Worm (Caenorhabditis elegans): Measurements from ENCODE around the gene T27F7.12.

The T27F7.12 gene

DNA sequence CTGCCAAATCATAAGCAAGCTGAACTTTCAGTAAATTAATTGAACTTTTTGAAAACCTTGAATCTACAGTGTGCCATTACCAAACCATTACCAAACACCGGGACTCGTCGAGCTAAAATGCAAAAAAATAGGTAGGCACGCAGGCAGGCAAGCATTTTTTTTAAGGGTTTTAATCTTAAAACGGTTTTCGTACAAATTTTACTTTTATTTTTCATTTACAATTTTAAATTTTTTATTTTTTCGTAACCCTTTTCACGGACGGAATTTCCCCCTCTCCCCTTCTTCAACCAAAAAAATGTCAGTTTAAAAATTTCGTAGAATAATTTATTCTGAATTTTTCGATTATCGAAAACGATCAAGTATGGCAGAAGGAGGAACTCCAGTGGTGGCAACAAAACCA is 24.5 kb downstream of the T27F7.12 start, which contains the start of gene F59A6.2:
Gene F59A6.2 (plus strand): TSS at position 301 of the 400 bp plus-strand sequence.
- TF ChIP-seq aha-1 (tag) (peak; percentile 53), gei-8 (GFP tag; optimal IDR thresholded peaks at IDR 0.05) (no peak)

DNA sequence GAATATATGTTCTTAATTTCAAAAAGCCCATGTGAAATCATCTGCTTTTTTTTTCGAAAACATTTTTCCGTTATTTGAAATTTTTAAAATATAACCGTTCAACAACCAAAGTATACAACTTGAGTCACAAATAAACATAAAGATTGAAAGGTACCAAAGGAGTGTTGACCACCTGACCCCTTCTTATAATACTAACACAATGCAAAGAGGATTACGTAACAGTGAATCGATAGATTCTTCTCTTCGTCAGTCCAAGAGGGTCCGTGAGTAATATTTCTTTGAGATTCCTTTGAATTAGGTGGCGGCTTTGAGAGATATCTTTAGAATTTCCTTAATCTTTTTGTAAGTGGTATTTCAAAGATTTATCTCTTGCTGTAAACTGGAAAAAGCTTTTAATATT is 26.2 kb downstream of the T27F7.12 start:
- TF ChIP-seq R02D3.7 (tag; optimal IDR thresholded peaks at IDR 0.05) (no peak), mes-2 (tag; optimal IDR thresholded peaks at IDR 0.05; ENCODE audit: poor library complexity, severe bottlenecking) (no peak), skn-1 (tag; optimal IDR thresholded peaks at IDR 0.05) (no peak), cey-2 (tag; optimal IDR thresholded peaks at IDR 0.05; ENCODE audit: borderline replicate concordance, insufficient read depth) (no peak), aha-1 (tag) (peak; percentile 7)

DNA sequence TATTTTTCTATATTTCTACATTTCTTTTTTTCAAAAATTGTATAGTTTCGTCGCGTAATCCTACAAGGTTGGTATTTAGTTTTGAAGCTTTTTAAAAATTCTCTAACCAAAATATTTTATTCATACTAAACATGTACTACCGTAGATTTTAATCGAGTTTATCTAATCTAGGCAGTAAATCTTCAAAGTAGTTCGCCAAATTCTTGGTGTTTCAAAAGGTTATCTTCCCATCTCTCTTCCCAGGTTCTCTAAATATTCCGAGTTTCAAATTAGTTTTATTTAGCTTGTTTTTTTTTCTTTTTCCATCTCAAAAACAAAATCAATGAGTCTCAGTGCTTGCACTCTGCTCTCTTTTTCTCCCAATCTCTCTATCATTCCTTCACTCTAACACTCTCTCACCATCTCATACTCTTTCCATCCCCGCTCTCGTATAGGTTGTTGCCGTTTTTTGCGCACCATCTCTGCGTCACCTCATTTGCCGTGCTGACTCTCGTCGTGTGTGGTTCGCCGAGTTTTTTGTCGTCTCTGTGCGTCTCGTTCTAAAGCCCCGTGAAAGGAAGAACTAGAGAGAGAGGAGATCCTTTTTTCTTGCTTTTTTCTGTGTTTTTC is 27.2 kb downstream of the T27F7.12 start:
- TF ChIP-seq lsy-2 (tag; optimal IDR thresholded peaks at IDR 0.05): peak; percentile 57 to 76
- TF ChIP-seq aly-2 (tag; optimal IDR thresholded peaks at IDR 0.05): no peak
- TF ChIP-seq sdz-12 (GFP tag; optimal IDR thresholded peaks at IDR 0.05): no peak
- no peak for TF ChIP-seq zip-11 (GFP tag; IDR thresholded peaks at IDR 0.05)
- TF ChIP-seq ceh-82 (tag; optimal IDR thresholded peaks at IDR 0.05): no peak
- TF ChIP-seq nhr-6 (tag; optimal IDR thresholded peaks at IDR 0.05): peak; percentile 21
- no peak for TF ChIP-seq pqm-1 (tag; optimal IDR thresholded peaks at IDR 0.05)
- peak; percentile 33 for TF ChIP-seq ces-1 (GFP tag; optimal IDR thresholded peaks at IDR 0.05)
- no peak for TF ChIP-seq daf-12 (tag; optimal IDR thresholded peaks at IDR 0.05)
- TF ChIP-seq lin-29 (GFP tag; IDR thresholded peaks at IDR 0.05): no peak
- no peak for TF ChIP-seq mep-1 (tag; optimal IDR thresholded peaks at IDR 0.05)
- no peak for TF ChIP-seq zfp-2 (tag; optimal IDR thresholded peaks at IDR 0.05)
- peak; percentile 11 to 19 for TF ChIP-seq daf-16 (GFP tag; optimal IDR thresholded peaks at IDR 0.05)
- peak; percentile 74 for TF ChIP-seq daf-16 (tag; optimal IDR thresholded peaks at IDR 0.05)
- no peak for TF ChIP-seq D1046.2 (GFP tag; IDR thresholded peaks at IDR 0.05)
- no peak for TF ChIP-seq Y75B8A.6 (GFP tag; IDR thresholded peaks at IDR 0.05)
- no peak for TF ChIP-seq vab-7 (GFP tag; IDR thresholded peaks at IDR 0.05)
- TF ChIP-seq hlh-11 (tag; optimal IDR thresholded peaks at IDR 0.05): peak; percentile 83
- TF ChIP-seq ztf-11 (tag; optimal IDR thresholded peaks at IDR 0.05): no peak
- TF ChIP-seq rbr-2 (tag; optimal IDR thresholded peaks at IDR 0.05): peak; percentile 84
- TF ChIP-seq nhr-111 (GFP tag; optimal IDR thresholded peaks at IDR 0.05): no peak
- no peak for TF ChIP-seq lin-1 (GFP tag; IDR thresholded peaks at IDR 0.05)
- no peak for TF ChIP-seq daf-19 (GFP tag; conservative IDR thresholded peaks at IDR 0.05)
- no peak for TF ChIP-seq egl-27 (tag; optimal IDR thresholded peaks at IDR 0.05)
- peak in 1 of 2 experiments; percentile 51 for TF ChIP-seq hif-1 (tag; optimal IDR thresholded peaks at IDR 0.05)
- no peak for TF ChIP-seq F26F4.8 (GFP tag; conservative IDR thresholded peaks at IDR 0.05)
- no peak for TF ChIP-seq unc-39 (tag; optimal IDR thresholded peaks at IDR 0.05)
- no peak for TF ChIP-seq dmd-8 (GFP tag; IDR thresholded peaks at IDR 0.05)
- no peak for TF ChIP-seq ceh-28 (tag; optimal IDR thresholded peaks at IDR 0.05)
- peak; percentile 59; the same call in 1 of the 2 replicates for TF ChIP-seq dmd-6 (GFP tag; IDR thresholded peaks at IDR 0.05)
- TF ChIP-seq nhr-25 (tag; optimal IDR thresholded peaks at IDR 0.05; ENCODE audit: borderline replicate concordance, insufficient read depth): no peak
- TF ChIP-seq aha-1 (tag): peak; percentile 97
- TF ChIP-seq nhr-102 (tag; optimal IDR thresholded peaks at IDR 0.05): peak; percentile 12
- peak; percentile 71 for TF ChIP-seq ctbp-1 (GFP tag; IDR thresholded peaks at IDR 0.05)
- no peak for TF ChIP-seq ztf-7 (tag; optimal IDR thresholded peaks at IDR 0.05)
- no peak for TF ChIP-seq ZK337.2 (GFP tag; IDR thresholded peaks at IDR 0.05)
- TF ChIP-seq Y48G9A.11 (GFP tag; IDR thresholded peaks at IDR 0.05): no peak
- no peak for TF ChIP-seq attf-4 (tag; optimal IDR thresholded peaks at IDR 0.05)
- no peak for TF ChIP-seq Y5F2A.4 (GFP tag; optimal IDR thresholded peaks at IDR 0.05)
- no peak for TF ChIP-seq gei-8 (GFP tag; optimal IDR thresholded peaks at IDR 0.05)
- peak; percentile 66 for TF ChIP-seq mxl-3 (GFP tag; optimal IDR thresholded peaks at IDR 0.05)
- TF ChIP-seq mxl-2 (GFP tag; conservative IDR thresholded peaks at IDR 0.05): no peak
- peak; percentile 58 for TF ChIP-seq fkh-10 (GFP tag; optimal IDR thresholded peaks at IDR 0.05)

Data from whole organism, L4 larva.